Fruit fly (Drosophila melanogaster) whole organism, wandering third instar larva: ENCODE results near the gene CG10311.

Source experiments
- Abd-B ChIP-seq: fragments of >200 bp; optimal IDR thresholded peaks from 2 replicates; lab custom pipeline; 2017; ENCODE audit warnings: missing biosample characterization, missing genetic modification characterization
- CG32264 ChIP-seq: fragments of 200-800 bp; sonication (Bioruptor generic); optimal IDR thresholded peaks from 2 replicates; lab custom pipeline; 2016; ENCODE audit warnings: missing biosample characterization, missing genetic modification characterization
- CG9705 ChIP-seq: fragments of 200-800 bp; sonication (Bioruptor generic); optimal IDR thresholded peaks from 2 replicates; lab custom pipeline; 2018; ENCODE audit warnings: missing biosample characterization, mild to moderate bottlenecking, missing genetic modification characterization
- CrebA ChIP-seq: fragments of 200-800 bp; sonication (Bioruptor generic); optimal IDR thresholded peaks from 2 replicates; lab custom pipeline; 2016; ENCODE audit warnings: missing biosample characterization, mild to moderate bottlenecking, missing genetic modification characterization, borderline replicate concordance
- Dfd ChIP-seq: fragments of >200 bp; optimal IDR thresholded peaks from 2 replicates; lab custom pipeline; 2017; ENCODE audit warnings: missing biosample characterization, missing genetic modification characterization
- Dif ChIP-seq: fragments of 200-275, 200-300 bp; sonication (Bioruptor generic); optimal IDR thresholded peaks from 2 replicates; lab custom pipeline; 2018; ENCODE audit warnings: missing biosample characterization, missing genetic modification characterization; ENCODE audit not compliant: partially characterized antibody
- GATAd ChIP-seq: sonication (Bioruptor generic); optimal IDR thresholded peaks from 2 replicates; lab custom pipeline; 2016; ENCODE audit warnings: missing biosample characterization, missing genetic modification characterization
- Hnf4 ChIP-seq: fragments of 200-800 bp; sonication (Bioruptor generic); optimal IDR thresholded peaks from 2 replicates; lab custom pipeline; 2016; ENCODE audit warnings: missing biosample characterization, mild to moderate bottlenecking, missing genetic modification characterization
- Hr78 ChIP-seq: fragments of >200 bp; optimal IDR thresholded peaks from 2 replicates; lab custom pipeline; 2017; ENCODE audit warnings: missing biosample characterization, missing genetic modification characterization
- Hr83 ChIP-seq: fragments of 200-300 bp; sonication (Bioruptor generic); optimal IDR thresholded peaks from 2 replicates; lab custom pipeline; 2016; ENCODE audit warnings: missing biosample characterization, mild to moderate bottlenecking, missing genetic modification characterization, moderate library complexity; ENCODE audit not compliant: poor library complexity, severe bottlenecking
- Jra ChIP-seq: sonication (Bioruptor generic); optimal IDR thresholded peaks from 2 replicates; lab custom pipeline; 2016; ENCODE audit warnings: missing biosample characterization, missing genetic modification characterization
- Mio ChIP-seq: sonication (Bioruptor generic); optimal IDR thresholded peaks from 2 replicates; lab custom pipeline; 2016; ENCODE audit warnings: missing biosample characterization, missing genetic modification characterization
- N ChIP-seq: fragments of >200 bp; optimal IDR thresholded peaks from 2 replicates; lab custom pipeline; 2018; ENCODE audit warnings: missing biosample characterization, missing external identifiers, missing genetic modification characterization
- Rel ChIP-seq, 2 experiments: fragments of 200-800 bp; sonication (Bioruptor generic) in 1 of 2; optimal IDR thresholded peaks; 2 replicates in 1 of 2; 3 replicates in 1 of 2; lab custom pipeline; 2016 to 2019; ENCODE audit warnings: mild to moderate bottlenecking in 2 of 2, missing biosample characterization in 2 of 2, missing genetic modification characterization in 2 of 2, moderate library complexity in 1 of 2
- Sp1 ChIP-seq: fragments of 200-800 bp; sonication (Bioruptor generic); optimal IDR thresholded peaks from 3 replicates; lab custom pipeline; 2019; ENCODE audit warnings: missing biosample characterization, mild to moderate bottlenecking, missing genetic modification characterization, moderate library complexity
- Vsx2 ChIP-seq: fragments of 200-300, 225-300 bp; sonication (Bioruptor generic); optimal IDR thresholded peaks from 2 replicates; lab custom pipeline; 2018; ENCODE audit warnings: missing biosample characterization, missing genetic modification characterization; ENCODE audit not compliant: partially characterized antibody
- br ChIP-seq: fragments of 200-800 bp; sonication (Bioruptor generic); optimal IDR thresholded peaks from 2 replicates; lab custom pipeline; 2016; ENCODE audit warnings: missing biosample characterization, missing genetic modification characterization
- brk ChIP-seq: fragments of 200-800 bp; sonication (Bioruptor generic); optimal IDR thresholded peaks from 2 replicates; lab custom pipeline; 2016; ENCODE audit warnings: missing biosample characterization, mild to moderate bottlenecking, missing genetic modification characterization
- dl ChIP-seq, 2 experiments: fragments of 175-275, 200-275 bp in 1 of 2; fragments of 200-275 bp in 1 of 2; sonication (Bioruptor generic); optimal IDR thresholded peaks; lab custom pipeline; 2018; ENCODE audit warnings: mild to moderate bottlenecking in 2 of 2, missing biosample characterization in 2 of 2, missing genetic modification characterization in 2 of 2, moderate library complexity in 2 of 2; ENCODE audit not compliant: partially characterized antibody in 2 of 2, insufficient read depth in 1 of 2
- dmrt93B ChIP-seq: fragments of 200-800 bp; sonication (Bioruptor generic); optimal IDR thresholded peaks from 2 replicates; lab custom pipeline; 2018; ENCODE audit warnings: missing biosample characterization, mild to moderate bottlenecking, missing genetic modification characterization
- dsf ChIP-seq: sonication (Bioruptor generic); optimal IDR thresholded peaks from 2 replicates; lab custom pipeline; 2016; ENCODE audit warnings: missing biosample characterization, missing genetic modification characterization, borderline replicate concordance
- ey ChIP-seq: fragments of 200-800 bp; sonication (Bioruptor generic); optimal IDR thresholded peaks from 2 replicates; lab custom pipeline; 2016; ENCODE audit warnings: missing biosample characterization, missing genetic modification characterization
- foxo ChIP-seq, 2 experiments: fragments of 200-800 bp; sonication (Bioruptor generic); optimal IDR thresholded peaks; 2 replicates in 1 of 2; 3 replicates in 1 of 2; lab custom pipeline; 2016 to 2017; ENCODE audit warnings: missing biosample characterization in 2 of 2, missing genetic modification characterization in 2 of 2
- fru ChIP-seq: fragments of 200-800 bp; sonication (Bioruptor generic); optimal IDR thresholded peaks from 3 replicates; lab custom pipeline; 2016; ENCODE audit warnings: missing biosample characterization, mild to moderate bottlenecking, missing genetic modification characterization
- jim ChIP-seq: fragments of 175-275, 200-325 bp; sonication (Bioruptor generic); optimal IDR thresholded peaks from 2 replicates; lab custom pipeline; 2016; ENCODE audit warnings: missing biosample characterization, mild to moderate bottlenecking, missing genetic modification characterization
- lola ChIP-seq: fragments of >200 bp; optimal IDR thresholded peaks from 2 replicates; lab custom pipeline; 2017; ENCODE audit warnings: missing biosample characterization, missing genetic modification characterization
- psq ChIP-seq: fragments of 200-800 bp; sonication (Bioruptor generic); optimal IDR thresholded peaks from 3 replicates; lab custom pipeline; 2017; ENCODE audit warnings: missing biosample characterization, mild to moderate bottlenecking, missing genetic modification characterization, moderate library complexity
- rgr ChIP-seq: fragments of 200-800 bp; sonication (Bioruptor generic); optimal IDR thresholded peaks from 3 replicates; lab custom pipeline; 2016; ENCODE audit warnings: missing biosample characterization, mild to moderate bottlenecking, missing genetic modification characterization
- sage ChIP-seq: fragments of 200-800 bp; sonication (Bioruptor generic); optimal IDR thresholded peaks from 2 replicates; lab custom pipeline; 2016; ENCODE audit warnings: missing biosample characterization, mild to moderate bottlenecking, missing genetic modification characterization
- tai ChIP-seq: sonication (Bioruptor generic); optimal IDR thresholded peaks from 2 replicates; lab custom pipeline; 2016; ENCODE audit warnings: missing biosample characterization, missing genetic modification characterization
- usp ChIP-seq: fragments of >200 bp; optimal IDR thresholded peaks from 2 replicates; lab custom pipeline; 2017; ENCODE audit warnings: missing biosample characterization, missing genetic modification characterization
- woc ChIP-seq: sonication (Bioruptor generic); optimal IDR thresholded peaks from 2 replicates; lab custom pipeline; 2016; ENCODE audit warnings: missing biosample characterization, mild to moderate bottlenecking, missing genetic modification characterization

Gene CG10311

DNA sequence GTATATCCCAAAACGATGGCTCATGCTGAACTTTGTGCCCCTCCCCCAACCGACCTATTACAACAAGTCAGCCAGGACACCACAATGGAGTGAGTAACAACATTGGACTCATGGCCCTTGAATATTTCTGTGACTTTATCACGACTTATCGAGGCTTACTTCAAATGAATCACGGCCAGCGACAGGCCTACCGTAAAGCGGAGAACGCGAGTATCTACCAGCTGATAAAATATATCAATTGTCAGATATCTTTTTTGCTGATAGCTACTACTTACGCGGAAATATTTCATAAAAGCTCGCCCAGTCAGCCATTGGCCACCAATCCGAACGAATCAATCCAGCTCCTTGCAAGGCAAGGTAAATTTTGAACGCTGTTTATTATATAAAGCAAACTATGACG, 29.3 kb downstream of the CG10311 start, which contains the start of gene CG17930:
TSS of gene CG17930 (plus strand) at position 301 of the 400 bp plus-strand sequence.
- TF ChIP-seq dl (GFP tag; optimal IDR thresholded peaks at IDR 0.05; lab: Kevin White, UChicago; ENCODE audit: insufficient read depth in 1 of 2, partially characterized antibody in 2 of 2) (no peak), ey (GFP tag; lab: Kevin White, UChicago) (no peak), Hr83 (GFP tag; lab: Kevin White, UChicago) (no peak), Hnf4 (no peak), foxo (GFP tag; optimal IDR thresholded peaks at IDR 0.05; lab: Kevin White, UChicago) (no peak), br (no peak), Dfd (no peak), CG9705 (GFP tag; lab: Kevin White, UChicago) (no peak), Abd-B (GFP tag; lab: Kevin White, UChicago) (no peak), dmrt93B (GFP tag; lab: Kevin White, UChicago) (no peak), N (GFP tag; lab: Kevin White, UChicago) (no peak), Rel (GFP tag; optimal IDR thresholded peaks at IDR 0.05; lab: Kevin White, UChicago) (no peak), Rel (tag; optimal IDR thresholded peaks at IDR 0.05; lab: Kevin White, UChicago) (no peak), psq (GFP tag; lab: Kevin White, UChicago) (no peak), Sp1 (GFP tag; lab: Kevin White, UChicago) (no peak), brk (GFP tag; lab: Kevin White, UChicago) (no peak), Dif (GFP tag; lab: Kevin White, UChicago) (no peak), rgr (no peak), Jra (no peak), Mio (no peak)

DNA sequence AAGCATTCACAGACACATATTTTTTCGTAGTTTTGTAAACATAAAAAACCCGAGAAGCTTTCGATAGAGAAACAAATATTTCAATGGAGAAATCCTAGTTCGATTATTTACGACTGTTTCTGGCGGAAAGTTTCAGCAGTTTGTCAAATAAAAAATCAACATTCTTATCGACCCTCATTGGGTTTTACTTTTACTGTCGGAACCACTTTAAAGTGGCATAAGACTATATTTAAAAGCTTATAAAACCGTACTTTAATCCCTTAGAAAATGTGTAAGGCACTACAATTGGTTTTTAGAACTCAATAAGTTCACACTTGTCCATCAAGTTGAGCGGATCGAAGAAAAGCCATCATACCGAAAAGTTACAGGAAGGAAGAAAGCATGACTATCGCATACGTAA, 31.6 kb downstream of the CG10311 start, which contains the start of gene CG17929:
TSS of gene CG17929 (plus strand) at position 301 of the 400 bp plus-strand sequence.
- TF ChIP-seq N (GFP tag; lab: Kevin White, UChicago): no peak
- TF ChIP-seq ey (GFP tag; lab: Kevin White, UChicago): no peak
- TF ChIP-seq GATAd: no peak
- no peak for TF ChIP-seq CG32264 (GFP tag; lab: Kevin White, UChicago)
- no peak for TF ChIP-seq sage (GFP tag; lab: Kevin White, UChicago)
- TF ChIP-seq br: no peak
- no peak for TF ChIP-seq Hnf4
- TF ChIP-seq Vsx2 (GFP tag; lab: Kevin White, UChicago): no peak
- TF ChIP-seq Abd-B (GFP tag; lab: Kevin White, UChicago): no peak
- no peak for TF ChIP-seq lola (GFP tag; lab: Kevin White, UChicago)
- no peak for TF ChIP-seq CrebA
- no peak for TF ChIP-seq foxo (GFP tag; optimal IDR thresholded peaks at IDR 0.05; lab: Kevin White, UChicago)
- no peak for TF ChIP-seq Sp1 (GFP tag; lab: Kevin White, UChicago)
- TF ChIP-seq dsf (GFP tag; lab: Kevin White, UChicago): no peak
- no peak for TF ChIP-seq Mio
- no peak for TF ChIP-seq tai (GFP tag; lab: Kevin White, UChicago)
- no peak for TF ChIP-seq woc (GFP tag; lab: Kevin White, UChicago)
- no peak for TF ChIP-seq Hr78 (GFP tag; lab: Kevin White, UChicago)
- no peak for TF ChIP-seq usp (GFP tag; lab: Kevin White, UChicago)
- TF ChIP-seq, all 38 proteins: peak for 0

DNA sequence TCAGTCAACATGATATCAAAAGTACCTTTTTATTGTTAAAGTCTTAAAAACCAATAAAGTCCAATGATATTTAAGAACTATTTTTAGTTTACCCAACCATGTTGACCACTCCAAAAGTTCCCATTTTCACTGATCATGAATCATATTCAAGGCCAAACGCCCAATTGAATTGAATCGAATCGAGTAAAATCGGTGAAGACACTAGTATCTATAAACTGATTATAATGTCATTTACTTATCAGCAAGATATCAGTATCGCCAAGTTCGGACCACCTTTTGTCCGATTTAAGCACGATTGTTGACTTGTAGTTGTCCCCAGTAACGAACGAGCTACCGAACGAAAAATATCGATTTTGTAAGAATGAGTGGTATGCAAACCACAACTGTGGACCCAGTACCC, 33.7 kb downstream of the CG10311 start, which contains the start of gene CG6901:
TSS of gene CG6901 (plus strand) at position 323 of the 400 bp plus-strand sequence.
- TF ChIP-seq jim (GFP tag; lab: Kevin White, UChicago) (no peak), ey (GFP tag; lab: Kevin White, UChicago) (no peak), brk (GFP tag; lab: Kevin White, UChicago) (no peak), Vsx2 (GFP tag; lab: Kevin White, UChicago) (no peak)

DNA sequence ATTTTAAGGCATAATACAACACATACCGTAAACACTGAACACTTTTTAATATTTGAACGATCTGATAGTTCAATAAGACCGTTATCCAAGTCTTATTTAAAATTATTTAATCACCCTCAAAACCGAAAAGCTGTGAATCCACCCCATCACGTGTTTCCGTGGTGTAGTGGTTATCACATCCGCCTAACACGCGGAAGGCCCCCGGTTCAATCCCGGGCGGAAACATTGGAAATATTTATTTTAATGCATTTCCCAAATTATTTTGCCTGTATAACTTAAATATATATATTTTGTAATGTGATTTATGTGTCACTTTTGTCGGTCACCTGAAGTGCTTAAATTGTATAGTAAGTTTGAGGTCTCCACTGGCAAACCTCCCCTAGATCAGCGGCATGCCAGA, 35.3 kb downstream of the CG10311 start, which contains the start of gene CG44044:
TSS of gene CG44044 (plus strand) at position 301 of the 400 bp plus-strand sequence.
- TF ChIP-seq woc (GFP tag; lab: Kevin White, UChicago) (no peak), Jra (no peak), fru (GFP tag; lab: Kevin White, UChicago) (no peak), Vsx2 (GFP tag; lab: Kevin White, UChicago) (no peak)
